Worm (Caenorhabditis elegans): ENCODE results near the gene F37C12.10.

DNA sequence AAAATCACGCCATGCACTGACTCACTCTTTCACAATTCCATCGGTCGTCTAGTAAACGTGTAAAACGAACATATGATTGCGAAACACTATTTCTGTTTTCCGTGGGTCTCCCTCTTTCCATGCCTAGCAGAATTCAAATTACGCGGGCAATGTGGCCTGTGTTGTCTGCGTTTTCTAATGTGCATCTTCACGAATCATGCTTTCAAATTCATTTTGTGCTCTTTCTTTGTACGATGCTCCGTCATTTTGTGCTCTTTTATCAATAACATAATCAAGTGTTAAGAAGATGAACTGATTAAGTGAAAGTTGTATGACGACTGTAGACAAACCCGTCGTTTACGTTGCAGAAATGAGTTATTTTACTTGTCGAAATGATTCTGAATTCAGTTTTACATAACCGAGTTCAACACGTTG lies 22.4 kb downstream of the F37C12.10 start:
- TF ChIP-seq nhr-11 (tag; optimal IDR thresholded peaks at IDR 0.05): no peak
- TF ChIP-seq sea-2 (GFP tag; optimal IDR thresholded peaks at IDR 0.05): no peak
- TF ChIP-seq lin-15B (tag; optimal IDR thresholded peaks at IDR 0.05): peak; percentile 42
- TF ChIP-seq egl-27 (tag; optimal IDR thresholded peaks at IDR 0.05): no peak
- peak; percentile 97 for TF ChIP-seq elt-2 (tag; optimal IDR thresholded peaks at IDR 0.05)
- TF ChIP-seq nhr-23 (tag; optimal IDR thresholded peaks at IDR 0.05): no peak
- no peak for TF ChIP-seq nhr-28 (tag; optimal IDR thresholded peaks at IDR 0.05)
- no peak for TF ChIP-seq nhr-76 (tag; optimal IDR thresholded peaks at IDR 0.05)
- TF ChIP-seq fkh-10 (GFP tag; optimal IDR thresholded peaks at IDR 0.05): no peak
- TF ChIP-seq pqm-1 (tag; optimal IDR thresholded peaks at IDR 0.05): peak; percentile 97
- no peak for TF ChIP-seq unc-62 (GFP tag; optimal IDR thresholded peaks at IDR 0.05)

Measured in whole organism, L3 larva.